Fruit fly (Drosophila melanogaster) whole organism, pupa: Measurements from ENCODE around the gene Cbp80.
A peak's percentile ranks its signal among the peaks of the same experiment; 100 is the strongest.

Experiments
- CG10348 ChIP-seq: fragments of 200-800 bp; sonication (Bioruptor generic); IDR thresholded peaks from 2 replicates; pipeline ENCODE4 v1.3.6; 2022; ENCODE audit warnings: missing biosample characterization, missing genetic modification characterization
- CG12605 ChIP-seq: fragments of 200-800 bp; sonication (Bioruptor generic); IDR thresholded peaks from 2 replicates; pipeline ENCODE4 v1.3.6; 2022; ENCODE audit warnings: missing biosample characterization, missing genetic modification characterization
- CG13204 ChIP-seq: fragments of 200-800 bp; sonication (Bioruptor generic); optimal IDR thresholded peaks from 2 replicates; lab custom pipeline; 2018; ENCODE audit warnings: missing biosample characterization, mild to moderate bottlenecking, missing genetic modification characterization, moderate library complexity
- CG14655 ChIP-seq: fragments of 200-800 bp; sonication (Bioruptor generic); optimal IDR thresholded peaks from 3 replicates; lab custom pipeline; 2017; ENCODE audit warnings: mild to moderate bottlenecking, missing biosample characterization, missing genetic modification reagents, missing genetic modification characterization
- CG15710 ChIP-seq: fragments of 200-800 bp; sonication (Bioruptor generic); optimal IDR thresholded peaks from 2 replicates; lab custom pipeline; 2018; ENCODE audit warnings: missing biosample characterization, mild to moderate bottlenecking, missing genetic modification characterization, moderate library complexity
- CG17806 ChIP-seq: fragments of 200-800 bp; sonication (Bioruptor generic); optimal IDR thresholded peaks from 2 replicates; lab custom pipeline; 2018; ENCODE audit warnings: missing biosample characterization, mild to moderate bottlenecking, missing genetic modification characterization, moderate library complexity
- CG32121 ChIP-seq: fragments of 200-800 bp; sonication (Bioruptor generic); IDR thresholded peaks from 2 replicates; pipeline ENCODE4 v1.3.6; 2022; ENCODE audit warnings: missing biosample characterization, missing genetic modification characterization
- CG34367 ChIP-seq: fragments of 200-800 bp; sonication (Bioruptor generic); optimal IDR thresholded peaks from 2 replicates; lab custom pipeline; 2018; ENCODE audit warnings: missing biosample characterization, mild to moderate bottlenecking, missing genetic modification characterization
- CG4496 ChIP-seq: fragments of 200-800 bp; sonication (Bioruptor generic); IDR thresholded peaks from 3 replicates; pipeline ENCODE4 v1.3.6; 2022; ENCODE audit warnings: missing biosample characterization, missing genetic modification characterization
- CG8159 ChIP-seq: fragments of 200-800 bp; sonication (Bioruptor generic); optimal IDR thresholded peaks from 3 replicates; lab custom pipeline; 2018; ENCODE audit warnings: missing biosample characterization, mild to moderate bottlenecking, missing genetic modification characterization, moderate library complexity
- CG8301 ChIP-seq: fragments of 200-800 bp; sonication (Bioruptor generic); optimal IDR thresholded peaks from 2 replicates; lab custom pipeline; 2018; ENCODE audit warnings: missing biosample characterization, mild to moderate bottlenecking, missing genetic modification characterization
- CG9948 ChIP-seq: fragments of 200-800 bp; sonication (Bioruptor generic); optimal IDR thresholded peaks from 2 replicates; lab custom pipeline; 2018; ENCODE audit warnings: missing biosample characterization, mild to moderate bottlenecking, missing genetic modification characterization, moderate library complexity
- D1 ChIP-seq: fragments of 200-800 bp; sonication (Bioruptor generic); optimal IDR thresholded peaks from 2 replicates; lab custom pipeline; 2018; ENCODE audit warnings: missing biosample characterization, mild to moderate bottlenecking, missing genetic modification characterization, moderate library complexity
- EcR ChIP-seq: fragments of 200-800 bp; sonication (Bioruptor generic); optimal IDR thresholded peaks from 3 replicates; lab custom pipeline; 2019; ENCODE audit warnings: missing biosample characterization, missing genetic modification characterization, mild to moderate bottlenecking, moderate library complexity, missing genetic modification reagents
- Ets98B ChIP-seq: fragments of 200-800 bp; sonication (Bioruptor generic); IDR thresholded peaks from 2 replicates; pipeline ENCODE4 v1.3.6; 2022; ENCODE audit warnings: missing biosample characterization, missing genetic modification characterization
- Pif1A ChIP-seq: fragments of 200-800 bp; sonication (Bioruptor generic); optimal IDR thresholded peaks from 3 replicates; lab custom pipeline; 2016; ENCODE audit warnings: missing biosample characterization, missing genetic modification characterization
- Pif1B ChIP-seq: fragments of 200-800 bp; sonication (Bioruptor generic); optimal IDR thresholded peaks from 3 replicates; lab custom pipeline; 2016; ENCODE audit warnings: missing biosample characterization, missing genetic modification characterization
- Snoo ChIP-seq: fragments of 200-800 bp; sonication (Bioruptor generic); optimal IDR thresholded peaks from 3 replicates; lab custom pipeline; 2017; ENCODE audit warnings: missing biosample characterization, mild to moderate bottlenecking, missing genetic modification characterization, inconsistent platforms
- fd96Ca ChIP-seq: fragments of 200-800 bp; sonication (Bioruptor generic); IDR thresholded peaks from 3 replicates; pipeline ENCODE4 v1.3.6; 2022; ENCODE audit warnings: missing biosample characterization, missing genetic modification characterization
- gl ChIP-seq: fragments of 200-800 bp; sonication (Bioruptor generic); optimal IDR thresholded peaks from 2 replicates; lab custom pipeline; 2018; ENCODE audit warnings: missing biosample characterization, mild to moderate bottlenecking, missing genetic modification characterization
- rn ChIP-seq: fragments of 200-800 bp; sonication (Bioruptor generic); IDR thresholded peaks from 2 replicates; pipeline ENCODE4 v1.3.6; 2022; ENCODE audit warnings: missing biosample characterization, missing genetic modification characterization

The Cbp80 gene

dm6 chrX:4686150-4686549, 36.3 kb downstream of the Cbp80 start:
- TF ChIP-seq fd96Ca (GFP tag; lab: Robert Waterston, UW) (peak; percentile 69; the same call in 2 of the 3 replicates), CG12605 (peak; percentile 91), CG14655 (GFP tag; lab: Kevin White, UChicago) (peak; percentile 88), CG10348 (GFP tag; lab: Robert Waterston, UW) (no peak), CG13204 (GFP tag; lab: Kevin White, UChicago) (peak; percentile 78), Snoo (tag; lab: Kevin White, UChicago) (peak; percentile 69), CG17806 (tag; lab: Kevin White, UChicago) (peak; percentile 40), CG4496 (peak; percentile 91), CG8159 (peak; percentile 60), CG32121 (peak; percentile 81), gl (tag; lab: Kevin White, UChicago) (peak; percentile 77), rn (peak; percentile 70), Pif1A (GFP tag; lab: Kevin White, UChicago) (peak; percentile 73), EcR (GFP tag; lab: Kevin White, UChicago) (no peak), CG8301 (tag; lab: Kevin White, UChicago) (peak; percentile 72), D1 (tag; lab: Kevin White, UChicago) (no peak), CG34367 (tag; lab: Kevin White, UChicago) (peak; percentile 80), CG9948 (tag; lab: Kevin White, UChicago) (peak; percentile 64), Ets98B (GFP tag; lab: Robert Waterston, UW) (peak; percentile 72), CG15710 (tag; lab: Kevin White, UChicago) (peak; percentile 70), Pif1B (GFP tag; lab: Kevin White, UChicago) (peak; percentile 81)

dm6 chrX:4686723-4687122, 36.9 kb downstream of the Cbp80 start, which contains the start of gene Pp2C1:
Pp2C1 (minus strand) TSS chrX:4686903.
- no peak for TF ChIP-seq CG13204 (GFP tag; lab: Kevin White, UChicago)
- no peak for TF ChIP-seq fd96Ca (GFP tag; lab: Robert Waterston, UW)
- TF ChIP-seq CG8159 = no peak
- TF ChIP-seq CG12605 = no peak
- no peak for TF ChIP-seq Ets98B (GFP tag; lab: Robert Waterston, UW)
- TF ChIP-seq CG34367 (tag; lab: Kevin White, UChicago) = no peak
- TF ChIP-seq CG14655 (GFP tag; lab: Kevin White, UChicago) = no peak
- TF ChIP-seq CG15710 (tag; lab: Kevin White, UChicago) = no peak
- no peak for TF ChIP-seq CG8301 (tag; lab: Kevin White, UChicago)
- no peak for TF ChIP-seq D1 (tag; lab: Kevin White, UChicago)
- no peak for TF ChIP-seq CG9948 (tag; lab: Kevin White, UChicago)
- TF ChIP-seq CG32121 = no peak
- TF ChIP-seq CG4496 = no peak
- TF ChIP-seq Pif1B (GFP tag; lab: Kevin White, UChicago) = no peak
- no peak for TF ChIP-seq EcR (GFP tag; lab: Kevin White, UChicago)
- no peak for TF ChIP-seq Pif1A (GFP tag; lab: Kevin White, UChicago)

- TF ChIP-seq Snoo (tag; lab: Kevin White, UChicago) (peak; percentile 10), CG13204 (GFP tag; lab: Kevin White, UChicago) (peak; percentile 31), CG4496 (peak; percentile 40; the same call in 1 of the 3 replicates), CG8159 (peak; percentile 1), CG9948 (tag; lab: Kevin White, UChicago) (no peak), CG34367 (tag; lab: Kevin White, UChicago) (no peak), CG14655 (GFP tag; lab: Kevin White, UChicago) (peak; percentile 25), Pif1B (GFP tag; lab: Kevin White, UChicago) (peak; percentile 39), rn (no peak), CG17806 (tag; lab: Kevin White, UChicago) (peak; percentile 5), CG12605 (peak; percentile 64; the same call in 1 of the 2 replicates), CG32121 (peak; percentile 44; the same call in 1 of the 2 replicates), Ets98B (GFP tag; lab: Robert Waterston, UW) (peak; percentile 53; the same call in 1 of the 2 replicates), D1 (tag; lab: Kevin White, UChicago) (no peak), fd96Ca (GFP tag; lab: Robert Waterston, UW) (peak; percentile 40; the same call in 1 of the 3 replicates), Pif1A (GFP tag; lab: Kevin White, UChicago) (peak; percentile 51), CG10348 (GFP tag; lab: Robert Waterston, UW) (no peak), CG15710 (tag; lab: Kevin White, UChicago) (peak; percentile 24), EcR (GFP tag; lab: Kevin White, UChicago) (peak; percentile 12), CG8301 (tag; lab: Kevin White, UChicago) (no peak), gl (tag; lab: Kevin White, UChicago) (no peak)
Observed at dm6 chrX:4687778-4688399, 38.1 kb downstream of the Cbp80 start, which contains the start of gene ctp. ctp (plus strand) TSS chrX:4687800.

dm6 chrX:4690767-4691166, 41.0 kb downstream of the Cbp80 start:
- no peak for TF ChIP-seq CG13204 (GFP tag; lab: Kevin White, UChicago)
- TF ChIP-seq CG12605 = no peak
- no peak for TF ChIP-seq Pif1A (GFP tag; lab: Kevin White, UChicago)
- no peak for TF ChIP-seq D1 (tag; lab: Kevin White, UChicago)
- no peak for TF ChIP-seq EcR (GFP tag; lab: Kevin White, UChicago)
- no peak for TF ChIP-seq Ets98B (GFP tag; lab: Robert Waterston, UW)
- TF ChIP-seq CG15710 (tag; lab: Kevin White, UChicago) = no peak
- TF ChIP-seq CG8301 (tag; lab: Kevin White, UChicago) = no peak

- TF ChIP-seq Ets98B (GFP tag; lab: Robert Waterston, UW) = 0 out of 2 replicates have a peak, but pooled peaks have one; percentile 13
- no peak for TF ChIP-seq EcR (GFP tag; lab: Kevin White, UChicago)
- TF ChIP-seq CG8301 (tag; lab: Kevin White, UChicago) = peak; percentile 37
- TF ChIP-seq fd96Ca (GFP tag; lab: Robert Waterston, UW) = no peak
- TF ChIP-seq CG9948 (tag; lab: Kevin White, UChicago) = peak; percentile 45
- peak; percentile 48 for TF ChIP-seq CG15710 (tag; lab: Kevin White, UChicago)
- TF ChIP-seq CG8159 = peak; percentile 56
- no peak for TF ChIP-seq D1 (tag; lab: Kevin White, UChicago)
- TF ChIP-seq rn = no peak
- TF ChIP-seq CG4496 = peak; percentile 46; the same call in 2 of the 3 replicates
- no peak for TF ChIP-seq CG13204 (GFP tag; lab: Kevin White, UChicago)
- TF ChIP-seq Snoo (tag; lab: Kevin White, UChicago) = no peak
- TF ChIP-seq gl (tag; lab: Kevin White, UChicago) = no peak
- TF ChIP-seq CG34367 (tag; lab: Kevin White, UChicago) = peak; percentile 32
- peak; percentile 44 for TF ChIP-seq CG17806 (tag; lab: Kevin White, UChicago)
- no peak for TF ChIP-seq CG10348 (GFP tag; lab: Robert Waterston, UW)
- TF ChIP-seq CG14655 (GFP tag; lab: Kevin White, UChicago) = peak; percentile 53
- peak; percentile 46; the same call in 1 of the 2 replicates for TF ChIP-seq CG12605
- no peak for TF ChIP-seq Pif1A (GFP tag; lab: Kevin White, UChicago)
- no peak for TF ChIP-seq CG32121
- TF ChIP-seq Pif1B (GFP tag; lab: Kevin White, UChicago) = no peak
Observed at dm6 chrX:4691226-4691625, 41.4 kb downstream of the Cbp80 start.
